Fruit fly (Drosophila melanogaster) whole organism, embryonic: ENCODE results near the gene CG42789.
A peak's percentile ranks its signal among the peaks of the same experiment; 100 is the strongest.

Source experiments
- CG10462 ChIP-seq: fragments of 200-800 bp; sonication (Bioruptor generic); optimal IDR thresholded peaks from 2 replicates; lab custom pipeline; 2016; ENCODE audit warnings: missing biosample characterization, missing genetic modification characterization
- CG3407 ChIP-seq: fragments of 200-800 bp; sonication (Bioruptor generic); optimal IDR thresholded peaks from 2 replicates; lab custom pipeline; 2018; ENCODE audit warnings: missing biosample characterization, mild to moderate bottlenecking, missing genetic modification characterization
- Chrac-16 ChIP-seq: fragments of 200-800 bp; sonication (Bioruptor generic); optimal IDR thresholded peaks from 3 replicates; lab custom pipeline; 2016; ENCODE audit warnings: missing biosample characterization, missing genetic modification characterization
- Drgx ChIP-seq: fragments of 200-800 bp; sonication (Bioruptor generic); IDR thresholded peaks from 2 replicates; pipeline ENCODE4 v1.3.6; 2022; ENCODE audit warnings: missing biosample characterization, missing genetic modification characterization
- Lpt ChIP-seq: fragments of >200 bp; optimal IDR thresholded peaks from 2 replicates; lab custom pipeline; 2018; ENCODE audit warnings: missing biosample characterization, missing genetic modification characterization
- Nf-YB ChIP-seq: fragments of 200-800 bp; sonication (Bioruptor generic); optimal IDR thresholded peaks from 3 replicates; lab custom pipeline; 2019; ENCODE audit warnings: missing biosample characterization, mild to moderate bottlenecking, missing genetic modification characterization, moderate library complexity
- Sox102F ChIP-seq: fragments of 200-800 bp; sonication (Bioruptor generic); optimal IDR thresholded peaks from 2 replicates; lab custom pipeline; 2018; ENCODE audit warnings: missing biosample characterization, mild to moderate bottlenecking, missing genetic modification characterization, moderate library complexity
- dmrt99B ChIP-seq: fragments of 200-800 bp; sonication (Bioruptor generic); optimal IDR thresholded peaks from 2 replicates; lab custom pipeline; 2018; ENCODE audit warnings: missing biosample characterization, mild to moderate bottlenecking, missing genetic modification characterization, moderate library complexity
- en ChIP-seq: fragments of 200-800 bp; sonication (Bioruptor generic); optimal IDR thresholded peaks from 2 replicates; lab custom pipeline; 2016; ENCODE audit warnings: missing biosample characterization, missing genetic modification characterization
- gce ChIP-seq: fragments of 200-800 bp; sonication (Bioruptor generic); IDR thresholded peaks from 3 replicates; pipeline ENCODE4 v1.3.6; 2022; ENCODE audit warnings: missing biosample characterization, missing genetic modification characterization
- mld ChIP-seq: fragments of 200-800 bp; sonication (Bioruptor generic); IDR thresholded peaks from 3 replicates; pipeline ENCODE4 v1.3.6; 2022; ENCODE audit warnings: missing biosample characterization, missing genetic modification characterization; ENCODE audit not compliant: partially characterized antibody
- psq ChIP-seq: fragments of 200-800 bp; sonication (Bioruptor generic); optimal IDR thresholded peaks from 2 replicates; lab custom pipeline; 2017; ENCODE audit warnings: missing biosample characterization, missing genetic modification characterization

DNA sequence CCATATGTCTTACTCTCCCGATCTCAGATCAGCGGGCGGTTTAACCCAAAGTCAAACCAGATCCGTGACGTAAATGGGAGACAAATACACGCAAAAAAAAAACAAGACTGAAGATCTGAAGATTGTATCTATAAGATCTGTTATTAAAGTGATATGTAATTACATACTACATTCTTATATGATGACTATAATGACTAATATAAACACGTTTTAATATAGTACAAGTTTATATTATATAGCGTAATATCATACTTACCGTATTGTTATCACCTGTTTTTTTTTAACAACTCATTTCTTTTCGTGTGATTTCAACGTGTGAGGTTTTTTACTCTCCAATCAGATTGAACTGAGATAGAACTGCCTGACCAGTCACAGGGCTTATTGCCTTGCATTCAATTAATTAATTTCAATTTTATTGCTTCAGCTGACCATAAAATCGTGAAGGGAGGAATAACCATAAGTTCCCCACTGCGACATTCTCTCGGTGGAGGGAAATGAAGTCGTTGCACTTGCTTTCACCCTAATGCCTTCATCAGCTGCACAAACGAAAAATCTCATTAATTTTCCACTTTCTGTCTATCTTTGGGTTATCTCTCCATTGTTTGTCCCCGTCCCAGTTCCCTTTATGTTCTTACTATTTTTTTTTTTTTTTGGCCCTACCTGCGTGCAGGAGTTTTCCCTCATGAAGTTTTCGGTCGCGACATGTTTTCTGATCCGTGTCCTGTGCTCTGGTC lies 17.6 kb upstream of the CG42789 start:
- no peak for TF ChIP-seq Drgx (GFP tag; lab: Robert Waterston, UW)
- TF ChIP-seq gce (GFP tag; lab: Robert Waterston, UW), result no peak
- TF ChIP-seq Chrac-16 (GFP tag; lab: Kevin White, UChicago), result peak; percentile 24
- no peak for TF ChIP-seq CG3407
- no peak for TF ChIP-seq mld (GFP tag; lab: Robert Waterston, UW)
- peak; percentile 78 for TF ChIP-seq Nf-YB
- peak; percentile 66 for TF ChIP-seq Sox102F (GFP tag; lab: Kevin White, UChicago)
- TF ChIP-seq en, result no peak
- no peak for TF ChIP-seq psq (GFP tag; lab: Kevin White, UChicago)
- no peak for TF ChIP-seq Lpt (GFP tag; lab: Kevin White, UChicago)
- peak; percentile 58 for TF ChIP-seq dmrt99B (tag; lab: Kevin White, UChicago)
- TF ChIP-seq CG10462 (GFP tag; lab: Kevin White, UChicago), result no peak
